Fruit fly (Drosophila melanogaster) whole organism, embryonic: Measurements from ENCODE around the gene Syt14.

ENCODE experiments used
- Aef1 ChIP-seq: fragments of 200-800 bp; sonication (Bioruptor generic); IDR thresholded peaks from 3 replicates; pipeline ENCODE4 v1.3.6; 2022; ENCODE audit warnings: missing biosample characterization, missing genetic modification characterization
- BEAF-32 ChIP-seq: fragments of 200-800 bp; sonication (Bioruptor generic); optimal IDR thresholded peaks from 3 replicates; lab custom pipeline; 2017; ENCODE audit warnings: missing biosample characterization, missing genetic modification characterization, mild to moderate bottlenecking, moderate library complexity, missing genetic modification reagents
- BtbVII ChIP-seq: fragments of 200-800 bp; sonication (Bioruptor generic); optimal IDR thresholded peaks from 3 replicates; lab custom pipeline; 2017; ENCODE audit warnings: missing biosample characterization, mild to moderate bottlenecking, missing genetic modification characterization
- CG10147 ChIP-seq: fragments of 200-800 bp; sonication (Bioruptor generic); optimal IDR thresholded peaks from 2 replicates; lab custom pipeline; 2019; ENCODE audit warnings: missing biosample characterization, mild to moderate bottlenecking, missing genetic modification characterization, moderate library complexity
- CG10267 ChIP-seq: fragments of 200-800 bp; sonication (Bioruptor generic); optimal IDR thresholded peaks from 2 replicates; lab custom pipeline; 2018; ENCODE audit warnings: missing biosample characterization, mild to moderate bottlenecking, missing genetic modification characterization, moderate library complexity
- CG10543 ChIP-seq: fragments of 200-800 bp; sonication (Bioruptor generic); optimal IDR thresholded peaks from 3 replicates; lab custom pipeline; 2017; ENCODE audit warnings: missing biosample characterization, mild to moderate bottlenecking, missing genetic modification characterization, moderate library complexity
- CG11085 ChIP-seq: fragments of 200-800 bp; sonication (Bioruptor generic); IDR thresholded peaks from 2 replicates; pipeline ENCODE4 v1.3.6; 2022; ENCODE audit warnings: missing biosample characterization, missing genetic modification characterization
- CG13894 ChIP-seq: fragments of 200-800 bp; sonication (Bioruptor generic); optimal IDR thresholded peaks from 3 replicates; lab custom pipeline; 2018; ENCODE audit warnings: missing biosample characterization, mild to moderate bottlenecking, missing genetic modification characterization, moderate library complexity
- CG16779 ChIP-seq: fragments of 200-800 bp; sonication (Bioruptor generic); IDR thresholded peaks from 2 replicates; pipeline ENCODE4 v1.3.6; 2022; ENCODE audit warnings: missing biosample characterization, missing genetic modification characterization
- CG17612 ChIP-seq: fragments of 200-800 bp; sonication (Bioruptor generic); IDR thresholded peaks from 2 replicates; pipeline ENCODE4 v1.3.6; 2022; ENCODE audit warnings: missing biosample characterization, missing genetic modification characterization
- CG17829 ChIP-seq: fragments of 200-800 bp; optimal IDR thresholded peaks from 2 replicates; lab custom pipeline; 2019; ENCODE audit warnings: missing biosample characterization, mild to moderate bottlenecking, missing genetic modification characterization, moderate library complexity
- CG18011 ChIP-seq: fragments of 200-800 bp; sonication (Bioruptor generic); optimal IDR thresholded peaks from 2 replicates; lab custom pipeline; 2017; ENCODE audit warnings: missing biosample characterization, missing genetic modification characterization, mild to moderate bottlenecking, moderate library complexity, missing genotype
- CG18619 ChIP-seq: fragments of 200-800 bp; sonication (Bioruptor generic); optimal IDR thresholded peaks from 3 replicates; lab custom pipeline; 2017; ENCODE audit warnings: missing biosample characterization, mild to moderate bottlenecking, missing genetic modification characterization
- CG2678 ChIP-seq: fragments of 200-800 bp; sonication (Bioruptor generic); optimal IDR thresholded peaks from 3 replicates; lab custom pipeline; 2019; ENCODE audit warnings: missing biosample characterization, mild to moderate bottlenecking, missing genetic modification characterization, moderate library complexity
- CG3065 ChIP-seq: fragments of 200-800 bp; sonication (Bioruptor generic); optimal IDR thresholded peaks from 2 replicates; lab custom pipeline; 2016; ENCODE audit warnings: missing biosample characterization, missing genetic modification characterization
- CG32532 ChIP-seq: fragments of 200-800 bp; sonication (Bioruptor generic); IDR thresholded peaks from 2 replicates; pipeline ENCODE4 v1.3.6; 2022; ENCODE audit warnings: missing biosample characterization, missing genetic modification characterization
- CG32767 ChIP-seq: fragments of 200-800 bp; sonication (Bioruptor generic); IDR thresholded peaks from 2 replicates; pipeline ENCODE4 v1.3.6; 2022; ENCODE audit warnings: missing biosample characterization, missing genetic modification characterization
- CG34376 ChIP-seq: fragments of 200-800 bp; sonication (Bioruptor generic); optimal IDR thresholded peaks from 2 replicates; lab custom pipeline; 2018; ENCODE audit warnings: missing biosample characterization, mild to moderate bottlenecking, missing genetic modification characterization
- CG7372 ChIP-seq: fragments of 200-800 bp; sonication (Bioruptor generic); IDR thresholded peaks from 2 replicates; pipeline ENCODE4 v1.3.6; 2022; ENCODE audit warnings: missing biosample characterization, missing genetic modification characterization
- CG8478 ChIP-seq: fragments of >200 bp; optimal IDR thresholded peaks from 2 replicates; lab custom pipeline; 2018
- Deaf1 ChIP-seq: fragments of 200-800 bp; optimal IDR thresholded peaks from 3 replicates; lab custom pipeline; 2019; ENCODE audit warnings: missing biosample characterization, mild to moderate bottlenecking, missing genetic modification characterization, moderate library complexity
- Dip2 ChIP-seq: fragments of 200-800 bp; sonication (Bioruptor generic); IDR thresholded peaks from 2 replicates; pipeline ENCODE4 v1.3.6; 2022; ENCODE audit warnings: missing biosample characterization, missing genetic modification characterization
- Ets97D ChIP-seq: fragments of 200-800 bp; sonication (Bioruptor generic); optimal IDR thresholded peaks from 3 replicates; lab custom pipeline; 2016; ENCODE audit warnings: missing biosample characterization, missing genetic modification characterization
- GATAe ChIP-seq: fragments of 200-800 bp; sonication (Bioruptor generic); conservative IDR thresholded peaks from 2 replicates; pipeline ENCODE4 v1.3.6; 2022; ENCODE audit warnings: missing biosample characterization, missing genetic modification characterization
- Gsc ChIP-seq: fragments of 200-800 bp; sonication (Bioruptor generic); IDR thresholded peaks from 2 replicates; pipeline ENCODE4 v1.3.6; 2022; ENCODE audit warnings: missing biosample characterization, missing genetic modification characterization
- Hand ChIP-seq: fragments of 200-800 bp; sonication (Bioruptor generic); optimal IDR thresholded peaks from 2 replicates; lab custom pipeline; 2017; ENCODE audit warnings: mild to moderate bottlenecking, missing biosample characterization, missing genetic modification reagents, missing genetic modification characterization
- Med ChIP-seq: fragments of 200-800 bp; sonication (Bioruptor generic); peaks from one replicate; lab custom pipeline; 2016; ENCODE audit warnings: missing biosample characterization, missing genetic modification characterization, mild to moderate bottlenecking, inconsistent platforms, moderate library complexity
- Meics ChIP-seq: fragments of 200-800 bp; sonication (Bioruptor generic); optimal IDR thresholded peaks from 2 replicates; lab custom pipeline; 2017; ENCODE audit warnings: missing biosample characterization, mild to moderate bottlenecking, missing genetic modification characterization
- Nf-YB ChIP-seq: fragments of 200-800 bp; sonication (Bioruptor generic); optimal IDR thresholded peaks from 3 replicates; lab custom pipeline; 2019; ENCODE audit warnings: missing biosample characterization, mild to moderate bottlenecking, missing genetic modification characterization, moderate library complexity
- Nf-YC ChIP-seq: fragments of 200-800 bp; optimal IDR thresholded peaks from 3 replicates; lab custom pipeline; 2019; ENCODE audit warnings: missing biosample characterization, mild to moderate bottlenecking, missing genetic modification characterization, moderate library complexity
- Oli ChIP-seq: fragments of 200-800 bp; sonication (Bioruptor generic); optimal IDR thresholded peaks from 2 replicates; lab custom pipeline; 2018; ENCODE audit warnings: missing biosample characterization, mild to moderate bottlenecking, missing genetic modification characterization, moderate library complexity
- YL-1 ChIP-seq: fragments of 200-800 bp; sonication (Bioruptor generic); optimal IDR thresholded peaks from 3 replicates; lab custom pipeline; 2017; ENCODE audit warnings: missing biosample characterization, mild to moderate bottlenecking, missing genetic modification characterization
- ac ChIP-seq: fragments of 200-800 bp; sonication (Bioruptor generic); optimal IDR thresholded peaks from 3 replicates; lab custom pipeline; 2017; ENCODE audit warnings: missing biosample characterization, mild to moderate bottlenecking, missing genetic modification characterization
- corto ChIP-seq: fragments of 200-800 bp; sonication (Bioruptor generic); optimal IDR thresholded peaks from 2 replicates; lab custom pipeline; 2016; ENCODE audit warnings: missing biosample characterization, mild to moderate bottlenecking, missing genetic modification characterization, moderate library complexity
- crp ChIP-seq, 2 experiments: fragments of 200-800 bp; sonication (Bioruptor generic); optimal IDR thresholded peaks; 2 replicates in 1 of 2; 3 replicates in 1 of 2; lab custom pipeline; 2017; ENCODE audit warnings: missing biosample characterization in 2 of 2, missing genetic modification characterization in 2 of 2, mild to moderate bottlenecking in 1 of 2, moderate library complexity in 1 of 2
- danr ChIP-seq: fragments of 200-800 bp; sonication (Bioruptor generic); IDR thresholded peaks from 2 replicates; pipeline ENCODE4 v1.3.6; 2022; ENCODE audit warnings: missing biosample characterization, missing genetic modification characterization
- disco-r ChIP-seq: fragments of 200-800 bp; sonication (Bioruptor generic); optimal IDR thresholded peaks from 2 replicates; lab custom pipeline; 2016; ENCODE audit warnings: missing biosample characterization, missing genetic modification characterization
- ham ChIP-seq: fragments of 200-800 bp; sonication (Bioruptor generic); IDR thresholded peaks from 2 replicates; pipeline ENCODE4 v1.3.6; 2022; ENCODE audit warnings: missing biosample characterization, missing genetic modification characterization
- jigr1 ChIP-seq: fragments of 200-800 bp; sonication (Bioruptor generic); IDR thresholded peaks from 3 replicates; pipeline ENCODE4 v1.3.6; 2022; ENCODE audit warnings: missing biosample characterization, missing genetic modification characterization
- jing ChIP-seq: fragments of 200-800 bp; sonication (Bioruptor generic); optimal IDR thresholded peaks from 2 replicates; lab custom pipeline; 2018; ENCODE audit warnings: missing biosample characterization, mild to moderate bottlenecking, missing genetic modification characterization
- jumu ChIP-seq: fragments of 200-800 bp; sonication (Bioruptor generic); optimal IDR thresholded peaks from 3 replicates; lab custom pipeline; 2016; ENCODE audit warnings: missing biosample characterization, missing genetic modification characterization
- phol ChIP-seq: fragments of 200-800 bp; sonication (Bioruptor generic); optimal IDR thresholded peaks from 3 replicates; lab custom pipeline; 2018; ENCODE audit warnings: missing biosample characterization, mild to moderate bottlenecking, missing genetic modification characterization, moderate library complexity
- pzg ChIP-seq: fragments of 200-800 bp; sonication (Bioruptor generic); optimal IDR thresholded peaks from 3 replicates; lab custom pipeline; 2018; ENCODE audit warnings: missing biosample characterization, mild to moderate bottlenecking, missing genetic modification characterization, moderate library complexity
- seq ChIP-seq: fragments of 200-800 bp; sonication (Bioruptor generic); IDR thresholded peaks from 2 replicates; pipeline ENCODE4 v1.3.6; 2022; ENCODE audit warnings: missing biosample characterization, missing genetic modification characterization
- tap ChIP-seq: fragments of 200-800 bp; optimal IDR thresholded peaks from 3 replicates; lab custom pipeline; 2019; ENCODE audit warnings: missing biosample characterization, mild to moderate bottlenecking, missing genetic modification characterization, moderate library complexity
- tup ChIP-seq: fragments of 200-800 bp; sonication (Bioruptor generic); optimal IDR thresholded peaks from 2 replicates; lab custom pipeline; 2016; ENCODE audit warnings: missing biosample characterization, mild to moderate bottlenecking, missing genetic modification characterization, moderate library complexity
- unc-4 ChIP-seq: fragments of 200-800 bp; sonication (Bioruptor generic); IDR thresholded peaks from 2 replicates; pipeline ENCODE4 v1.3.6; 2022; ENCODE audit warnings: missing biosample characterization, missing genetic modification characterization; ENCODE audit not compliant: partially characterized antibody

The Syt14 gene

dm6 chr3R:4359625-4360024 lies 40.8 kb upstream of the Syt14 start, which contains the start of gene CG1090 (continued):
- peak; percentile 68 for TF ChIP-seq Ets97D
- 0 out of 2 replicates have a peak, but pooled peaks have one; percentile 36 for TF ChIP-seq CG16779
- peak; percentile 55 for TF ChIP-seq BtbVII (GFP tag; lab: Kevin White, UChicago)
- TF ChIP-seq CG3065 (GFP tag; lab: Kevin White, UChicago): no peak
- peak; percentile 60 for TF ChIP-seq Med
- peak; percentile 73 for TF ChIP-seq CG34376 (GFP tag; lab: Kevin White, UChicago)
- no peak for TF ChIP-seq danr (GFP tag; lab: Robert Waterston, UW)
- TF ChIP-seq Aef1 (GFP tag; lab: Robert Waterston, UW): no peak
- TF ChIP-seq CG7372: no peak
- no peak for TF ChIP-seq jigr1 (GFP tag; lab: Robert Waterston, UW)
- no peak for TF ChIP-seq crp (GFP tag; optimal IDR thresholded peaks at IDR 0.05; lab: Kevin White, UChicago)
- TF ChIP-seq Hand (GFP tag; lab: Kevin White, UChicago): peak; percentile 60
- no peak for TF ChIP-seq BEAF-32 (GFP tag; lab: Kevin White, UChicago)
- TF ChIP-seq Meics (GFP tag; lab: Kevin White, UChicago): peak; percentile 52
- TF ChIP-seq CG17612 (GFP tag; lab: Robert Waterston, UW): no peak
- 0 out of 2 replicates have a peak, but pooled peaks have one; percentile 29 for TF ChIP-seq unc-4 (GFP tag; lab: Robert Waterston, UW)
- TF ChIP-seq CG2678: no peak
- TF ChIP-seq jing (GFP tag; lab: Kevin White, UChicago): no peak
- no peak for TF ChIP-seq CG10267 (tag; lab: Kevin White, UChicago)
- no peak for TF ChIP-seq Dip2 (GFP tag; lab: Robert Waterston, UW)
- no peak for TF ChIP-seq Oli (tag; lab: Kevin White, UChicago)
- TF ChIP-seq CG17829 (tag; lab: Kevin White, UChicago): no peak
- TF ChIP-seq ham (GFP tag; lab: Robert Waterston, UW): no peak
- TF ChIP-seq YL-1 (GFP tag; lab: Kevin White, UChicago): no peak
- TF ChIP-seq tup: no peak
- peak; percentile 41 for TF ChIP-seq CG13894
- TF ChIP-seq CG10147 (GFP tag; lab: Kevin White, UChicago): no peak
- peak; percentile 15 for TF ChIP-seq pzg
- TF ChIP-seq CG18619: no peak
- TF ChIP-seq CG11085 (GFP tag; lab: Robert Waterston, UW): no peak
- no peak for TF ChIP-seq jumu (GFP tag; lab: Kevin White, UChicago)
- TF ChIP-seq Gsc: no peak

dm6 chr3R:4353569-4353968 lies 34.7 kb upstream of the Syt14 start:
- TF ChIP-seq Nf-YB (GFP tag; lab: Kevin White, UChicago) (peak; percentile 56), crp (GFP tag; optimal IDR thresholded peaks at IDR 0.05; lab: Kevin White, UChicago) (no peak), disco-r (no peak), seq (GFP tag; lab: Robert Waterston, UW) (peak; percentile 62; the same call in 1 of the 2 replicates), Deaf1 (tag; lab: Kevin White, UChicago) (peak; percentile 21), tap (no peak), YL-1 (GFP tag; lab: Kevin White, UChicago) (no peak), Nf-YC (peak; percentile 65)

- TF ChIP-seq CG18011 (GFP tag; lab: Kevin White, UChicago): peak; percentile 41
- no peak for TF ChIP-seq corto
- no peak for TF ChIP-seq Hand (GFP tag; lab: Kevin White, UChicago)
- TF ChIP-seq CG32767 (GFP tag; lab: Robert Waterston, UW): no peak
- peak; percentile 35 for TF ChIP-seq phol (tag; lab: Kevin White, UChicago)
- TF ChIP-seq Nf-YB (GFP tag; lab: Kevin White, UChicago): peak; percentile 73
- peak; percentile 50 for TF ChIP-seq Nf-YC
- TF ChIP-seq CG32532 (GFP tag; lab: Robert Waterston, UW): no peak
- peak; percentile 8 for TF ChIP-seq CG8478 (lab: Kevin White, UChicago)
- peak; percentile 11 for TF ChIP-seq ac (GFP tag; lab: Kevin White, UChicago)
- no peak for TF ChIP-seq GATAe
- TF ChIP-seq CG10543 (GFP tag; lab: Kevin White, UChicago): no peak
Observed at dm6 chr3R:4350199-4350598, 31.3 kb upstream of the Syt14 start.
